Worm (Caenorhabditis elegans) whole organism, mixed stage, embryonic: ENCODE data around the gene D1086.1.
"Not testable (repeated sequence)": the region's sequence is repeated elsewhere in the genome, so short reads cannot be mapped to it uniquely, and the experiment has no call there.

ENCODE experiments used
- M03D4.4 ChIP-seq: sonication (generic microtip); optimal IDR thresholded peaks from 2 replicates; lab custom pipeline; 2017; ENCODE audit warnings: mild to moderate bottlenecking, missing genetic modification characterization, missing compliant biosample characterization
- bed-3 ChIP-seq: fragments of 200-800 bp; sonication (Bioruptor generic); optimal IDR thresholded peaks from 3 replicates; lab custom pipeline; 2018; ENCODE audit warnings: mild to moderate bottlenecking, missing genetic modification characterization, moderate library complexity, missing compliant biosample characterization
- blmp-1 ChIP-seq: fragments of 150-350 bp; optimal IDR thresholded peaks from 2 replicates; lab custom pipeline; 2014; ENCODE audit warnings: missing biosample characterization, missing genetic modification characterization
- ceh-39 ChIP-seq: fragments of 150-350 bp; optimal IDR thresholded peaks from 2 replicates; lab custom pipeline; 2014; ENCODE audit warnings: missing biosample characterization, missing genetic modification characterization
- ceh-43 ChIP-seq: fragments of 200-800 bp; sonication (Bioruptor generic); optimal IDR thresholded peaks from 2 replicates; lab custom pipeline; 2018; ENCODE audit warnings: mild to moderate bottlenecking, missing genetic modification characterization, moderate library complexity, missing compliant biosample characterization
- ceh-83 ChIP-seq: fragments of 200-800 bp; sonication (Bioruptor generic); optimal IDR thresholded peaks from 2 replicates; lab custom pipeline; 2018; ENCODE audit warnings: mild to moderate bottlenecking, missing genetic modification characterization, missing compliant biosample characterization
- ces-1 ChIP-seq: fragments of 150-350 bp; optimal IDR thresholded peaks from 2 replicates; lab custom pipeline; 2014; ENCODE audit warnings: missing biosample characterization, missing genetic modification reagents, missing genetic modification characterization
- cnd-1 ChIP-seq: fragments of 200-800 bp; sonication (Bioruptor generic); optimal IDR thresholded peaks from 2 replicates; lab custom pipeline; 2018; ENCODE audit warnings: mild to moderate bottlenecking, missing genetic modification characterization, missing compliant biosample characterization
- drap-1 ChIP-seq: fragments of 200-800 bp; sonication (Bioruptor generic); optimal IDR thresholded peaks from 3 replicates; lab custom pipeline; 2018; ENCODE audit warnings: mild to moderate bottlenecking, missing genetic modification characterization, missing compliant biosample characterization
- elt-1 ChIP-seq: sonication (generic microtip); optimal IDR thresholded peaks from 2 replicates; lab custom pipeline; 2017; ENCODE audit warnings: missing genetic modification characterization, mild to moderate bottlenecking, missing compliant biosample characterization, antibody characterized with exemption, moderate library complexity, borderline replicate concordance; ENCODE audit not compliant: insufficient read depth
- elt-3 ChIP-seq: fragments of 150-350 bp; optimal IDR thresholded peaks from 2 replicates; lab custom pipeline; 2014; ENCODE audit warnings: missing biosample characterization, missing genetic modification characterization
- ham-2 ChIP-seq: fragments of 200-800 bp; sonication (Bioruptor generic); optimal IDR thresholded peaks from 2 replicates; lab custom pipeline; 2018; ENCODE audit warnings: mild to moderate bottlenecking, missing genetic modification characterization, missing compliant biosample characterization
- hlh-1 ChIP-seq: fragments of 150-350 bp; optimal IDR thresholded peaks from 2 replicates; lab custom pipeline; 2014; ENCODE audit warnings: missing biosample characterization, missing genetic modification reagents, missing genetic modification characterization
- lin-13 ChIP-seq: fragments of 150-350 bp; optimal IDR thresholded peaks from 2 replicates; lab custom pipeline; 2014; ENCODE audit warnings: missing biosample characterization, missing genetic modification characterization
- lsy-2 ChIP-seq: fragments of 150-350 bp; optimal IDR thresholded peaks from 2 replicates; lab custom pipeline; 2014; ENCODE audit warnings: missing biosample characterization, missing genetic modification characterization
- mab-5 ChIP-seq: fragments of 150-350 bp; optimal IDR thresholded peaks from 2 replicates; lab custom pipeline; 2014; ENCODE audit warnings: missing biosample characterization, missing genetic modification characterization
- mep-1 ChIP-seq: fragments of 150-350 bp; optimal IDR thresholded peaks from 2 replicates; lab custom pipeline; 2017; ENCODE audit warnings: missing biosample characterization, missing genetic modification reagents, missing genetic modification characterization, inconsistent platforms
- mls-2 ChIP-seq: sonication (generic microtip); optimal IDR thresholded peaks from 2 replicates; lab custom pipeline; 2016; ENCODE audit warnings: mild to moderate bottlenecking, missing genetic modification characterization, moderate library complexity, missing compliant biosample characterization
- nhr-12 ChIP-seq: fragments of 150-350 bp; optimal IDR thresholded peaks from 2 replicates; lab custom pipeline; 2014; ENCODE audit warnings: missing biosample characterization, missing genetic modification characterization
- nhr-237 ChIP-seq: fragments of 150-350 bp; optimal IDR thresholded peaks from 2 replicates; lab custom pipeline; 2014; ENCODE audit warnings: missing biosample characterization, missing genetic modification characterization
- nhr-76 ChIP-seq: sonication (generic microtip); optimal IDR thresholded peaks from 2 replicates; lab custom pipeline; 2017; ENCODE audit warnings: missing biosample characterization, missing genetic modification characterization
- pha-4 ChIP-seq: fragments of 150-350 bp; optimal IDR thresholded peaks from 2 replicates; lab custom pipeline; 2018; ENCODE audit warnings: missing biosample characterization, missing genetic modification reagents, missing genetic modification characterization
- sem-2 ChIP-seq: fragments of 200-800 bp; sonication (Bioruptor generic); optimal IDR thresholded peaks from 2 replicates; lab custom pipeline; 2018; ENCODE audit warnings: mild to moderate bottlenecking, missing genetic modification characterization, missing compliant biosample characterization
- snpc-4 ChIP-seq: fragments of 150-350 bp; optimal IDR thresholded peaks from 2 replicates; lab custom pipeline; 2014; ENCODE audit warnings: missing biosample characterization, missing genetic modification characterization
- sptf-1 ChIP-seq: sonication (generic microtip); optimal IDR thresholded peaks from 2 replicates; lab custom pipeline; 2017; ENCODE audit warnings: mild to moderate bottlenecking, missing genetic modification characterization, moderate library complexity, missing compliant biosample characterization
- tbx-8 ChIP-seq: fragments of 200-800 bp; sonication (Bioruptor generic); optimal IDR thresholded peaks from 2 replicates; lab custom pipeline; 2018; ENCODE audit warnings: mild to moderate bottlenecking, missing genetic modification characterization, moderate library complexity, missing compliant biosample characterization
- unc-120 ChIP-seq: sonication (generic microtip); optimal IDR thresholded peaks from 2 replicates; lab custom pipeline; 2017; ENCODE audit warnings: missing genetic modification characterization, missing compliant biosample characterization; ENCODE audit not compliant: poor library complexity, severe bottlenecking
- unc-39 ChIP-seq: fragments of 150-350 bp; optimal IDR thresholded peaks from 2 replicates; lab custom pipeline; 2014; ENCODE audit warnings: missing biosample characterization, missing genetic modification characterization
- unc-62 ChIP-seq: fragments of 150-350 bp; optimal IDR thresholded peaks from 2 replicates; lab custom pipeline; 2014; ENCODE audit warnings: missing biosample characterization, missing genetic modification reagents, missing genetic modification characterization
- zip-8 ChIP-seq: fragments of 150-350 bp; optimal IDR thresholded peaks from 2 replicates; lab custom pipeline; 2014; ENCODE audit warnings: missing biosample characterization, missing genetic modification characterization
- ztf-11 ChIP-seq: fragments of 150-350 bp; optimal IDR thresholded peaks from 2 replicates; lab custom pipeline; 2014; ENCODE audit warnings: missing biosample characterization, missing genetic modification characterization

The D1086.1 gene

ce11 chrV:14133002-14133763 lies 34.5 kb downstream of the D1086.1 start:
- TF ChIP-seq hlh-1 (peak; percentile 20), ces-1 (GFP tag; lab: Kevin White, UChicago) (peak; percentile 16), sptf-1 (no peak), unc-39 (tag; lab: Kevin White, UChicago) (no peak)

ce11 chrV:14134757-14135441 lies 36.2 kb downstream of the D1086.1 start:
- TF ChIP-seq ztf-11 (no peak), nhr-76 (no peak), mls-2 (tag; lab: Kevin White, UChicago) (no peak), mab-5 (tag; lab: Kevin White, UChicago) (no peak), bed-3 (GFP tag; lab: Kevin White, UChicago) (no peak), mep-1 (tag; lab: Kevin White, UChicago) (no peak), ceh-83 (GFP tag; lab: Kevin White, UChicago) (no peak), sptf-1 (no peak), unc-62 (GFP tag; lab: Kevin White, UChicago) (no peak), sem-2 (GFP tag; lab: Kevin White, UChicago) (no peak), pha-4 (tag; lab: Kevin White, UChicago) (no peak), cnd-1 (tag; lab: Kevin White, UChicago) (no peak), elt-3 (tag; lab: Kevin White, UChicago) (no peak), lin-13 (tag; lab: Kevin White, UChicago) (no peak), zip-8 (tag; lab: Kevin White, UChicago) (no peak), tbx-8 (no peak), nhr-12 (no peak), blmp-1 (tag; lab: Kevin White, UChicago) (no peak)
- TF ChIP-seq, all 35 proteins: peak for 0

ce11 chrV:14136152-14136551 lies 37.5 kb downstream of the D1086.1 start:
- TF ChIP-seq unc-62 (GFP tag; lab: Kevin White, UChicago) (peak; percentile 64), hlh-1 (peak; percentile 51), snpc-4 (tag; lab: Kevin White, UChicago) (no peak), mep-1 (tag; lab: Kevin White, UChicago) (peak; percentile 72), lsy-2 (tag; lab: Kevin White, UChicago) (peak; percentile 41), pha-4 (tag; lab: Kevin White, UChicago) (peak; percentile 86), ceh-43 (GFP tag; lab: Kevin White, UChicago) (no peak), unc-120 (tag; lab: Kevin White, UChicago) (peak; percentile 59), elt-3 (tag; lab: Kevin White, UChicago) (no peak), M03D4.4 (peak; percentile 27), ceh-83 (GFP tag; lab: Kevin White, UChicago) (no peak), ham-2 (peak; percentile 81), drap-1 (GFP tag; lab: Kevin White, UChicago) (peak; percentile 61), ceh-39 (tag; lab: Kevin White, UChicago) (no peak), nhr-237 (tag; lab: Kevin White, UChicago) (peak; percentile 78), cnd-1 (tag; lab: Kevin White, UChicago) (peak; percentile 36), mls-2 (tag; lab: Kevin White, UChicago) (peak; percentile 38), nhr-76 (no peak), ces-1 (GFP tag; lab: Kevin White, UChicago) (peak; percentile 31), bed-3 (GFP tag; lab: Kevin White, UChicago) (no peak), sptf-1 (peak; percentile 54), nhr-12 (no peak)

- TF ChIP-seq elt-1, ztf-11, tbx-8: not testable (repeated sequence)
These were observed 39.1 kb downstream of the D1086.1 start, which contains the start of gene AH10.4 for ce11 chrV:14137766-14138165. TSS of gene AH10.4 (minus strand) at chrV:14137866.
